Fruit fly (Drosophila melanogaster) whole organism, embryonic: Measurements from ENCODE around the gene CG33769.

Source experiments
- CG10654 ChIP-seq: fragments of 200-800 bp; sonication (Bioruptor generic); optimal IDR thresholded peaks from 2 replicates; lab custom pipeline; 2016; ENCODE audit warnings: missing biosample characterization, missing genetic modification characterization
- CG12104 ChIP-seq: fragments of 200-800 bp; sonication (Bioruptor generic); optimal IDR thresholded peaks from 3 replicates; lab custom pipeline; 2016; ENCODE audit warnings: missing biosample characterization, missing genetic modification characterization
- CG12942 ChIP-seq: fragments of 200-800 bp; sonication (Bioruptor generic); optimal IDR thresholded peaks from 3 replicates; lab custom pipeline; 2016; ENCODE audit warnings: missing biosample characterization, missing genetic modification characterization
- CG1529 ChIP-seq: fragments of 200-800 bp; sonication (Bioruptor generic); optimal IDR thresholded peaks from 3 replicates; lab custom pipeline; 2018; ENCODE audit warnings: missing biosample characterization, missing genetic modification characterization
- CG17328 ChIP-seq: fragments of 200-800 bp; sonication (Bioruptor generic); IDR thresholded peaks from 2 replicates; pipeline ENCODE4 v1.3.6; 2022; ENCODE audit warnings: missing biosample characterization, missing genetic modification characterization
- CG6254 ChIP-seq: fragments of 200-800 bp; sonication (Bioruptor generic); optimal IDR thresholded peaks from 3 replicates; lab custom pipeline; 2017; ENCODE audit warnings: mild to moderate bottlenecking, missing biosample characterization, missing genetic modification reagents, missing genetic modification characterization
- CG6272 ChIP-seq: fragments of 200-800 bp; sonication (Bioruptor generic); IDR thresholded peaks from 2 replicates; pipeline ENCODE4 v1.3.6; 2022; ENCODE audit warnings: missing biosample characterization, missing genetic modification characterization
- CG6765 ChIP-seq: fragments of 200-800 bp; sonication (Bioruptor generic); optimal IDR thresholded peaks from 3 replicates; lab custom pipeline; 2017; ENCODE audit warnings: missing biosample characterization, mild to moderate bottlenecking, missing genetic modification characterization
- CG7987 ChIP-seq: fragments of 200-800 bp; sonication (Bioruptor generic); optimal IDR thresholded peaks from 2 replicates; lab custom pipeline; 2018; ENCODE audit warnings: missing biosample characterization, mild to moderate bottlenecking, missing genetic modification characterization, moderate library complexity
- CG8359 ChIP-seq: fragments of 200-800 bp; sonication (Bioruptor generic); optimal IDR thresholded peaks from 2 replicates; lab custom pipeline; 2017; ENCODE audit warnings: missing biosample characterization, mild to moderate bottlenecking, missing genetic modification characterization, borderline replicate concordance
- CG9932 ChIP-seq: fragments of 200-800 bp; sonication (Bioruptor generic); IDR thresholded peaks from 2 replicates; pipeline ENCODE4 v1.3.6; 2022; ENCODE audit warnings: missing biosample characterization, missing genetic modification characterization
- CTCF ChIP-seq: fragments of 200-800 bp; sonication (Bioruptor generic); optimal IDR thresholded peaks from 2 replicates; lab custom pipeline; 2017; ENCODE audit warnings: missing biosample characterization, mild to moderate bottlenecking, missing genetic modification characterization, moderate library complexity
- Eip74EF ChIP-seq, 2 experiments: fragments of 200-800 bp in 1 of 2; fragments of >200 bp in 1 of 2; sonication (Bioruptor generic) in 1 of 2; optimal IDR thresholded peaks; 2 replicates each; lab custom pipeline; 2017 to 2019; ENCODE audit warnings: missing biosample characterization in 2 of 2, missing genetic modification characterization in 2 of 2, mild to moderate bottlenecking in 1 of 2, moderate library complexity in 1 of 2
- Ets65A ChIP-seq: fragments of 200-800 bp; sonication (Bioruptor generic); peaks from one replicate; lab custom pipeline; 2016; ENCODE audit warnings: missing biosample characterization, missing genetic modification characterization
- Ets97D ChIP-seq: fragments of 200-800 bp; sonication (Bioruptor generic); optimal IDR thresholded peaks from 3 replicates; lab custom pipeline; 2016; ENCODE audit warnings: missing biosample characterization, missing genetic modification characterization
- H15 ChIP-seq: fragments of 200-800 bp; sonication (Bioruptor generic); IDR thresholded peaks from 3 replicates; pipeline ENCODE4 v1.3.6; 2022; ENCODE audit warnings: missing biosample characterization, missing genetic modification characterization
- Hey ChIP-seq: fragments of 200-800 bp; sonication (Bioruptor generic); optimal IDR thresholded peaks from 3 replicates; lab custom pipeline; 2018; ENCODE audit warnings: missing biosample characterization, mild to moderate bottlenecking, missing genetic modification characterization
- Oli ChIP-seq: fragments of 200-800 bp; sonication (Bioruptor generic); optimal IDR thresholded peaks from 2 replicates; lab custom pipeline; 2018; ENCODE audit warnings: missing biosample characterization, mild to moderate bottlenecking, missing genetic modification characterization, moderate library complexity
- Xrp1 ChIP-seq: fragments of 200-800 bp; sonication (Bioruptor generic); IDR thresholded peaks from 2 replicates; pipeline ENCODE4 v1.3.6; 2022; ENCODE audit warnings: missing biosample characterization, missing genetic modification characterization
- abd-A ChIP-seq: fragments of 200-800 bp; sonication (Bioruptor generic); optimal IDR thresholded peaks from 3 replicates; lab custom pipeline; 2019; ENCODE audit warnings: missing biosample characterization, mild to moderate bottlenecking, missing genetic modification characterization, moderate library complexity
- amos ChIP-seq: fragments of 200-800 bp; sonication (Bioruptor generic); IDR thresholded peaks from 2 replicates; pipeline ENCODE4 v1.3.6; 2022; ENCODE audit warnings: missing biosample characterization, missing genetic modification characterization; ENCODE audit not compliant: partially characterized antibody
- ara ChIP-seq: fragments of 200-800 bp; sonication (Bioruptor generic); IDR thresholded peaks from 2 replicates; pipeline ENCODE4 v1.3.6; 2022; ENCODE audit warnings: missing biosample characterization, missing genetic modification characterization
- chinmo ChIP-seq: fragments of 200-800 bp; sonication (Bioruptor generic); IDR thresholded peaks from 4 replicates; pipeline ENCODE4 v1.3.6; 2022; ENCODE audit warnings: missing biosample characterization, missing genetic modification characterization; ENCODE audit not compliant: partially characterized antibody
- croc ChIP-seq: fragments of 200-800 bp; sonication (Bioruptor generic); conservative IDR thresholded peaks from 3 replicates; pipeline ENCODE4 v1.3.6; 2022; ENCODE audit warnings: missing biosample characterization, missing genetic modification characterization
- fru ChIP-seq: fragments of >200 bp; optimal IDR thresholded peaks from 2 replicates; lab custom pipeline; 2017
- grau ChIP-seq: fragments of 200-800 bp; optimal IDR thresholded peaks from 3 replicates; lab custom pipeline; 2019; ENCODE audit warnings: missing biosample characterization, mild to moderate bottlenecking, missing genetic modification characterization, moderate library complexity
- grn ChIP-seq: fragments of 200-800 bp; sonication (Bioruptor generic); optimal IDR thresholded peaks from 3 replicates; lab custom pipeline; 2017; ENCODE audit warnings: missing biosample characterization, missing genetic modification characterization
- gro ChIP-seq: fragments of 200-800 bp; sonication (Bioruptor generic); optimal IDR thresholded peaks from 2 replicates; lab custom pipeline; 2016; ENCODE audit warnings: missing biosample characterization, missing genetic modification characterization
- ind ChIP-seq: fragments of 200-800 bp; sonication (Bioruptor generic); optimal IDR thresholded peaks from 3 replicates; lab custom pipeline; 2016; ENCODE audit warnings: missing biosample characterization, missing genetic modification characterization
- oc ChIP-seq: fragments of 200-800 bp; sonication (Bioruptor generic); optimal IDR thresholded peaks from 2 replicates; lab custom pipeline; 2018; ENCODE audit warnings: missing biosample characterization, mild to moderate bottlenecking, missing genetic modification characterization, moderate library complexity
- onecut ChIP-seq: fragments of 200-800 bp; sonication (Bioruptor generic); IDR thresholded peaks from 2 replicates; pipeline ENCODE4 v1.3.6; 2022; ENCODE audit warnings: missing biosample characterization, missing genetic modification characterization
- org-1 ChIP-seq: fragments of 200-800 bp; sonication (Bioruptor generic); optimal IDR thresholded peaks from 2 replicates; lab custom pipeline; 2017; ENCODE audit warnings: missing biosample characterization, missing genetic modification characterization
- phol ChIP-seq: fragments of 200-800 bp; sonication (Bioruptor generic); optimal IDR thresholded peaks from 3 replicates; lab custom pipeline; 2018; ENCODE audit warnings: missing biosample characterization, mild to moderate bottlenecking, missing genetic modification characterization, moderate library complexity
- pros ChIP-seq: fragments of 200-800 bp; sonication (Bioruptor generic); optimal IDR thresholded peaks from 3 replicates; lab custom pipeline; 2019; ENCODE audit warnings: missing biosample characterization, mild to moderate bottlenecking, missing genetic modification characterization, moderate library complexity
- repo ChIP-seq: fragments of 200-800 bp; sonication (Bioruptor generic); optimal IDR thresholded peaks from 2 replicates; lab custom pipeline; 2016; ENCODE audit warnings: missing biosample characterization, missing genetic modification characterization
- tll ChIP-seq, 2 experiments: fragments of 200-800 bp in 1 of 2; fragments of >200 bp in 1 of 2; sonication (Bioruptor generic) in 1 of 2; optimal IDR thresholded peaks; 2 replicates each; lab custom pipeline; 2017 to 2019; ENCODE audit warnings: missing biosample characterization in 2 of 2, missing genetic modification characterization in 2 of 2, mild to moderate bottlenecking in 1 of 2, moderate library complexity in 1 of 2
- trem ChIP-seq: fragments of 200-800 bp; optimal IDR thresholded peaks from 3 replicates; lab custom pipeline; 2019; ENCODE audit warnings: missing biosample characterization, mild to moderate bottlenecking, missing genetic modification characterization, moderate library complexity
- tx ChIP-seq: fragments of 200-800 bp; sonication (Bioruptor generic); optimal IDR thresholded peaks from 2 replicates; lab custom pipeline; 2016; ENCODE audit warnings: missing biosample characterization, missing genetic modification characterization
- wek ChIP-seq: fragments of 200-800 bp; sonication (Bioruptor generic); optimal IDR thresholded peaks from 3 replicates; lab custom pipeline; 2018; ENCODE audit warnings: missing biosample characterization, mild to moderate bottlenecking, missing genetic modification characterization, moderate library complexity

CG33769 gene

DNA sequence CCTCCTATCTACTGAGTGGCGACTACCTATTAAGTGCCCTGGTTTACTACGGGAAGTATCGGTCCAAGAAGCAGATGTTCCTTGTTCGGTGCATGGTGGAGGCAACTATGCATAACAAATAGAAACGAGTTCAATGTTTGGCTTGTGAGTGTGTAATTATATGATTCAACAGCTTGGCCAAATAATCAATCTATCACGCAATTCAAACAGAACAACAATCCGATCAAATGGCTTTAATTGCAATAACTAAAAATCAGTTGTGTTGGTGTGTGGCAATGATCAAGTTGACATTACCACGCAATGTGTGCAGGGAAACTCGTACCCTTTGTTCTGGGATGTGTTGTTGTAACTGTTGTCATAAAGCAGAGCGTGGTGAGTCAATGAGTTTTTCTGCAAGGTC is at the start of gene CG33769:
TSS of gene CG33769 (plus strand) at position 301 of the 400 bp plus-strand sequence.
- TF ChIP-seq CG1529 (GFP tag; lab: Kevin White, UChicago) (no peak), CG12942 (GFP tag; lab: Kevin White, UChicago) (no peak), croc (GFP tag; lab: Robert Waterston, UW) (no peak), tx (GFP tag; lab: Kevin White, UChicago) (no peak)

DNA sequence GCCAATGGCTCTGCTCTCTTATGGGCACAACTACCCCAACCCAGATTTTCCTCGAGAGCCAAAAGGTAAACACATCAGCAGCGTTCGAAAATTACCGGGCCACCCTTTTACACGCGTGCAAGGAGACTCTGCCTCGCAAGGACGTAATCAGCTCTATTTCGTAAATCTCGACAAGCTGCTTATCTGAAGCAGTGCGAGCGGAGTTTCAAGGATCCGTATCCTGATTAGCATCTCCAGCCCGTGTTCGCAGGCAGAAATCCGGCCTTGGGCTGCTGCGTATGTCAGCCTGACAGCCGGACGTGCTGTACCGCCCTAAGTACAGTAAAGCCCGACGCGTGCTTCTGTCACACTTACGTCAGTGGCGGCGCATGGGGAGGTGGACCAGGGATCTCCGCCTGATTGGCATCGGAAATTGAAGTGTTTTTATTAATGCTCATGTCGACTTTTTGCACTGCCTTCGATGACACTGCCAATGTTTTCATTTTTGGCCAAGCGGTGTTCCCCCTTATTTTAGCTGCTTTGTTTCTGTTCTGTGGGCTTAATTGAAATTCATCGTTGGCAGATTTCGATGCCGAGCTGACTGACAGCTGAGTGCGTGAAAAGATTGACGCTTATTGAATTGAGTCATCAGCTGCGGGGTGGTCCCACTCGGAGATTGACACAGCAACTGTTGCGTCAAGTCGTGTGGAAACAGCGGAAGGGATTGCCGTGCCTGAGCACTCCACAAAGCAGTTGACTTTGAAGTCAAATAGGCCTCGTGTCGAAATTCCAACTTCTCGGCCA is 41.9 kb upstream of the CG33769 start, which contains the start of gene ND-B14.5AL:
TSS of gene ND-B14.5AL (plus strand) at position 733 of the 783 bp plus-strand sequence.
- TF ChIP-seq gro (GFP tag; lab: Kevin White, UChicago) (no peak), Xrp1 (no peak), CG10654 (GFP tag; lab: Kevin White, UChicago) (no peak), ara (no peak), ind (GFP tag; lab: Kevin White, UChicago) (no peak), Ets65A (peak; percentile 40), Eip74EF (GFP tag; optimal IDR thresholded peaks at IDR 0.05; lab: Kevin White, UChicago) (no peak), wek (GFP tag; lab: Kevin White, UChicago) (no peak), H15 (0 out of 3 replicates have a peak, but pooled peaks have one; percentile 14), phol (no peak), tll (GFP tag; optimal IDR thresholded peaks at IDR 0.05; lab: Kevin White, UChicago) (no peak), grau (tag; lab: Kevin White, UChicago) (peak; percentile 28), grn (peak; percentile 72), Ets97D (no peak), Hey (tag; lab: Kevin White, UChicago) (peak; percentile 93), CG1529 (GFP tag; lab: Kevin White, UChicago) (no peak), CTCF (GFP tag; lab: Kevin White, UChicago) (no peak), CG7987 (GFP tag; lab: Kevin White, UChicago) (no peak), CG17328 (GFP tag; lab: Robert Waterston, UW) (no peak), oc (tag; lab: Kevin White, UChicago) (peak; percentile 81), org-1 (GFP tag; lab: Kevin White, UChicago) (no peak), pros (GFP tag; lab: Kevin White, UChicago) (peak; percentile 30), trem (tag; lab: Kevin White, UChicago) (no peak)

DNA sequence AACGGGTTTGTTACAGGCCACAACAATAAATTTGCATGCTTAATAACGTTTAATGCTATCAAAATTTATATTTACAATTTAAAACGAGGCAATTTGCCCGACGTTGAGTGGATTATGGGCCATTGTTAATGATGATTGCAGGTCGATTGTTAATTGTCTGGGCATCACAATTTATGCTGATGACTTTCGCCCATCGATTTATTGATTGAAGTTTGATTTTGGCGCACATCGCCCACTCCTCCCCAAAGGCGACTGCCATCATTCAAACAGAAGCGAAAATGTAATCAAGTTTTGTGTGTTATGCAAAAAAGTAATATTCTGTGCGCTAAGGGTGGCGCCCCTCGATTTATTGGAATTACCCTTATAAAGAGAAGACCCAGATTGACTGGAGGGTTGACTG is 40.7 kb upstream of the CG33769 start:
- TF ChIP-seq CG6765 (GFP tag; lab: Kevin White, UChicago) = no peak
- TF ChIP-seq CG12104 (GFP tag; lab: Kevin White, UChicago) = no peak
- no peak for TF ChIP-seq repo (GFP tag; lab: Kevin White, UChicago)
- no peak for TF ChIP-seq CG6272 (GFP tag; lab: Robert Waterston, UW)
- no peak for TF ChIP-seq chinmo (GFP tag; lab: Robert Waterston, UW)
- TF ChIP-seq onecut (GFP tag; lab: Robert Waterston, UW) = peak; percentile 92
- TF ChIP-seq Oli (tag; lab: Kevin White, UChicago) = no peak
- no peak for TF ChIP-seq CG9932 (GFP tag; lab: Robert Waterston, UW)
- no peak for TF ChIP-seq CG8359
- TF ChIP-seq CG6254 = peak; percentile 11
- TF ChIP-seq amos = no peak
- TF ChIP-seq fru = no peak
- TF ChIP-seq abd-A (tag; lab: Kevin White, UChicago) = peak; percentile 44
